Fruit fly (Drosophila melanogaster): ENCODE results near the gene Cks85A.
A peak's percentile ranks its signal among the peaks of the same experiment; 100 is the strongest.

The Cks85A gene

dm6 chr3R:8683280-8683679 lies 35.0 kb downstream of the Cks85A start:
- TF ChIP-seq CG32121 (GFP tag; IDR thresholded peaks at IDR 0.05) (no peak), EcR (GFP tag; optimal IDR thresholded peaks at IDR 0.05) (no peak), Pif1B (GFP tag; optimal IDR thresholded peaks at IDR 0.05) (no peak), CG4496 (GFP tag; IDR thresholded peaks at IDR 0.05) (no peak), CG13204 (GFP tag; optimal IDR thresholded peaks at IDR 0.05) (no peak), CG15710 (tag; optimal IDR thresholded peaks at IDR 0.05) (no peak), D1 (tag; optimal IDR thresholded peaks at IDR 0.05) (no peak), gl (tag; optimal IDR thresholded peaks at IDR 0.05) (no peak), CG9948 (tag; optimal IDR thresholded peaks at IDR 0.05) (no peak), fd96Ca (GFP tag; IDR thresholded peaks at IDR 0.05) (no peak), Pif1A (GFP tag; optimal IDR thresholded peaks at IDR 0.05) (no peak)

dm6 chr3R:8680611-8681010 lies 37.6 kb downstream of the Cks85A start:
- TF ChIP-seq Ets98B (GFP tag; IDR thresholded peaks at IDR 0.05): no peak
- no peak for TF ChIP-seq EcR (GFP tag; optimal IDR thresholded peaks at IDR 0.05)
- TF ChIP-seq CG15710 (tag; optimal IDR thresholded peaks at IDR 0.05): no peak
- no peak for TF ChIP-seq Pif1B (GFP tag; optimal IDR thresholded peaks at IDR 0.05)
- no peak for TF ChIP-seq gl (tag; optimal IDR thresholded peaks at IDR 0.05)
- no peak for TF ChIP-seq CG14655 (GFP tag; optimal IDR thresholded peaks at IDR 0.05)
- no peak for TF ChIP-seq CG13204 (GFP tag; optimal IDR thresholded peaks at IDR 0.05)
- no peak for TF ChIP-seq CG17806 (tag; optimal IDR thresholded peaks at IDR 0.05)
- TF ChIP-seq CG12605 (GFP tag; IDR thresholded peaks at IDR 0.05): no peak
- TF ChIP-seq CG32121 (GFP tag; IDR thresholded peaks at IDR 0.05): no peak
- TF ChIP-seq Snoo (tag; optimal IDR thresholded peaks at IDR 0.05): no peak
- TF ChIP-seq CG34367 (tag; optimal IDR thresholded peaks at IDR 0.05): no peak
- no peak for TF ChIP-seq CG9948 (tag; optimal IDR thresholded peaks at IDR 0.05)
- TF ChIP-seq CG8301 (tag; optimal IDR thresholded peaks at IDR 0.05): no peak
- TF ChIP-seq CG8159 (tag; optimal IDR thresholded peaks at IDR 0.05): no peak
- TF ChIP-seq Pif1A (GFP tag; optimal IDR thresholded peaks at IDR 0.05): no peak
- TF ChIP-seq CG4496 (GFP tag; IDR thresholded peaks at IDR 0.05): no peak
- no peak for TF ChIP-seq CG10348 (GFP tag; IDR thresholded peaks at IDR 0.05)
- no peak for TF ChIP-seq D1 (tag; optimal IDR thresholded peaks at IDR 0.05)

- no peak for TF ChIP-seq CG8159 (tag; optimal IDR thresholded peaks at IDR 0.05)
- TF ChIP-seq CG9948 (tag; optimal IDR thresholded peaks at IDR 0.05): no peak
- no peak for TF ChIP-seq CG34367 (tag; optimal IDR thresholded peaks at IDR 0.05)
Observed at dm6 chr3R:8679934-8680333, 38.3 kb downstream of the Cks85A start, which contains the start of gene CG33325. CG33325 (minus strand) TSS chr3R:8680034.

- TF ChIP-seq CG8159 (tag; optimal IDR thresholded peaks at IDR 0.05): peak; percentile 75
- TF ChIP-seq rn (GFP tag; IDR thresholded peaks at IDR 0.05): peak; percentile 34; the same call in 1 of the 2 replicates
- TF ChIP-seq Pif1A (GFP tag; optimal IDR thresholded peaks at IDR 0.05): no peak
- TF ChIP-seq Snoo (tag; optimal IDR thresholded peaks at IDR 0.05): peak; percentile 59
- TF ChIP-seq CG9948 (tag; optimal IDR thresholded peaks at IDR 0.05): peak; percentile 67
- TF ChIP-seq CG13204 (GFP tag; optimal IDR thresholded peaks at IDR 0.05): no peak
- no peak for TF ChIP-seq gl (tag; optimal IDR thresholded peaks at IDR 0.05)
- TF ChIP-seq CG17806 (tag; optimal IDR thresholded peaks at IDR 0.05): no peak
- TF ChIP-seq D1 (tag; optimal IDR thresholded peaks at IDR 0.05): no peak
- TF ChIP-seq CG10348 (GFP tag; IDR thresholded peaks at IDR 0.05): peak; percentile 27; the same call in 1 of the 2 replicates
- TF ChIP-seq Ets98B (GFP tag; IDR thresholded peaks at IDR 0.05): peak; percentile 51
- TF ChIP-seq EcR (GFP tag; optimal IDR thresholded peaks at IDR 0.05): no peak
- peak; percentile 66 for TF ChIP-seq CG15710 (tag; optimal IDR thresholded peaks at IDR 0.05)
- TF ChIP-seq CG12605 (GFP tag; IDR thresholded peaks at IDR 0.05): no peak
- peak; percentile 56 for TF ChIP-seq CG34367 (tag; optimal IDR thresholded peaks at IDR 0.05)
- peak; percentile 62 for TF ChIP-seq Pif1B (GFP tag; optimal IDR thresholded peaks at IDR 0.05)
- no peak for TF ChIP-seq CG4496 (GFP tag; IDR thresholded peaks at IDR 0.05)
- no peak for TF ChIP-seq CG14655 (GFP tag; optimal IDR thresholded peaks at IDR 0.05)
- peak; percentile 73 for TF ChIP-seq fd96Ca (GFP tag; IDR thresholded peaks at IDR 0.05)
- no peak for TF ChIP-seq CG8301 (tag; optimal IDR thresholded peaks at IDR 0.05)
- 0 out of 2 replicates have a peak, but pooled peaks have one; percentile 50 for TF ChIP-seq CG32121 (GFP tag; IDR thresholded peaks at IDR 0.05)
Observed at dm6 chr3R:8676560-8677000, 41.7 kb downstream of the Cks85A start, which contains the start of the genes Unc50, CG11755 and CG8043. Unc50 (minus strand) TSS chr3R:8676613. CG11755 (plus strand) TSS chr3R:8676915. CG8043 (plus strand) TSS chr3R:8676915.

dm6 chr3R:8673803-8674234 lies 44.4 kb downstream of the Cks85A start, which contains the start of gene mRpL19:
mRpL19 (plus strand) TSS chr3R:8674109.
- no peak for TF ChIP-seq Pif1B (GFP tag; optimal IDR thresholded peaks at IDR 0.05)
- TF ChIP-seq CG9948 (tag; optimal IDR thresholded peaks at IDR 0.05): peak; percentile 16
- no peak for TF ChIP-seq CG4496 (GFP tag; IDR thresholded peaks at IDR 0.05)
- no peak for TF ChIP-seq CG34367 (tag; optimal IDR thresholded peaks at IDR 0.05)
- no peak for TF ChIP-seq CG10348 (GFP tag; IDR thresholded peaks at IDR 0.05)
- TF ChIP-seq rn (GFP tag; IDR thresholded peaks at IDR 0.05): no peak
- no peak for TF ChIP-seq fd96Ca (GFP tag; IDR thresholded peaks at IDR 0.05)
- peak; percentile 25 for TF ChIP-seq CG8159 (tag; optimal IDR thresholded peaks at IDR 0.05)
- TF ChIP-seq CG17806 (tag; optimal IDR thresholded peaks at IDR 0.05): peak; percentile 31
- no peak for TF ChIP-seq CG12605 (GFP tag; IDR thresholded peaks at IDR 0.05)
- no peak for TF ChIP-seq D1 (tag; optimal IDR thresholded peaks at IDR 0.05)
- peak; percentile 27 for TF ChIP-seq CG15710 (tag; optimal IDR thresholded peaks at IDR 0.05)
- TF ChIP-seq Pif1A (GFP tag; optimal IDR thresholded peaks at IDR 0.05): no peak
- TF ChIP-seq EcR (GFP tag; optimal IDR thresholded peaks at IDR 0.05): no peak
- peak; percentile 34; the same call in 1 of the 2 replicates for TF ChIP-seq CG32121 (GFP tag; IDR thresholded peaks at IDR 0.05)
- no peak for TF ChIP-seq Snoo (tag; optimal IDR thresholded peaks at IDR 0.05)
- no peak for TF ChIP-seq CG14655 (GFP tag; optimal IDR thresholded peaks at IDR 0.05)
- no peak for TF ChIP-seq CG8301 (tag; optimal IDR thresholded peaks at IDR 0.05)
- no peak for TF ChIP-seq Ets98B (GFP tag; IDR thresholded peaks at IDR 0.05)
- TF ChIP-seq gl (tag; optimal IDR thresholded peaks at IDR 0.05): no peak
- TF ChIP-seq CG13204 (GFP tag; optimal IDR thresholded peaks at IDR 0.05): no peak

All from whole organism, pupa.